Fruit fly (Drosophila melanogaster) whole organism, prepupa: ENCODE results near the gene Mst84Dd.

Experiments used
- Blimp-1 ChIP-seq: fragments of 200-800 bp; sonication (Bioruptor generic); optimal IDR thresholded peaks from 3 replicates; lab custom pipeline; 2017; ENCODE audit warnings: missing biosample characterization, missing genetic modification characterization, mild to moderate bottlenecking, moderate library complexity, missing genetic modification reagents
- CG10669 ChIP-seq: fragments of 200-800 bp; sonication (Bioruptor generic); optimal IDR thresholded peaks from 3 replicates; lab custom pipeline; 2018; ENCODE audit warnings: missing biosample characterization, mild to moderate bottlenecking, missing genetic modification characterization, moderate library complexity
- CG11902 ChIP-seq: fragments of 200-800 bp; sonication (Bioruptor generic); optimal IDR thresholded peaks from 3 replicates; lab custom pipeline; 2016; ENCODE audit warnings: missing biosample characterization, missing genetic modification characterization
- CG15336 ChIP-seq: fragments of 200-800 bp; sonication (Bioruptor generic); IDR thresholded peaks from 2 replicates; pipeline ENCODE4 v1.3.6; 2022; ENCODE audit warnings: missing biosample characterization, missing genetic modification characterization
- CG34406 ChIP-seq: fragments of 200-800 bp; sonication (Bioruptor generic); optimal IDR thresholded peaks from 3 replicates; lab custom pipeline; 2016; ENCODE audit warnings: missing biosample characterization, missing genetic modification characterization
- CG6854 ChIP-seq: fragments of 200-800 bp; sonication (Bioruptor generic); optimal IDR thresholded peaks from 2 replicates; lab custom pipeline; 2017; ENCODE audit warnings: missing biosample characterization, mild to moderate bottlenecking, missing genetic modification characterization
- CG8632 ChIP-seq: fragments of 200-800 bp; sonication (Bioruptor generic); optimal IDR thresholded peaks from 3 replicates; lab custom pipeline; 2016; ENCODE audit warnings: missing biosample characterization, missing genetic modification characterization
- Hr38 ChIP-seq: sonication (Bioruptor generic); optimal IDR thresholded peaks from 2 replicates; lab custom pipeline; 2016; ENCODE audit warnings: missing biosample characterization, missing genetic modification characterization
- Lpt ChIP-seq: fragments of 200-800 bp; sonication (Bioruptor generic); optimal IDR thresholded peaks from 3 replicates; lab custom pipeline; 2016; ENCODE audit warnings: missing biosample characterization, missing genetic modification characterization
- Met ChIP-seq: fragments of 200-800 bp; sonication (Bioruptor generic); optimal IDR thresholded peaks from 3 replicates; lab custom pipeline; 2016; ENCODE audit warnings: missing biosample characterization, missing genetic modification characterization
- Sox102F ChIP-seq: fragments of 200-800 bp; sonication (Bioruptor generic); optimal IDR thresholded peaks from 2 replicates; lab custom pipeline; 2016; ENCODE audit warnings: missing biosample characterization, mild to moderate bottlenecking, missing genetic modification characterization
- dac ChIP-seq: fragments of 200-800 bp; sonication (Bioruptor generic); optimal IDR thresholded peaks from 2 replicates; lab custom pipeline; 2017; ENCODE audit warnings: missing biosample characterization, mild to moderate bottlenecking, missing genetic modification characterization
- fd59A ChIP-seq: fragments of 200-800 bp; sonication (Bioruptor generic); optimal IDR thresholded peaks from 2 replicates; lab custom pipeline; 2017; ENCODE audit warnings: missing biosample characterization, mild to moderate bottlenecking, missing genetic modification characterization, missing genetic modification reagents
- salr ChIP-seq, 2 experiments: fragments of 200-800 bp; sonication (Bioruptor generic); optimal IDR thresholded peaks; 3 replicates each; lab custom pipeline; 2016 to 2018; ENCODE audit warnings: missing biosample characterization in 2 of 2, missing genetic modification characterization in 2 of 2, mild to moderate bottlenecking in 1 of 2
- spab ChIP-seq: fragments of 200-800 bp; sonication (Bioruptor generic); optimal IDR thresholded peaks from 2 replicates; lab custom pipeline; 2017; ENCODE audit warnings: missing biosample characterization, mild to moderate bottlenecking, missing genetic modification characterization, missing genetic modification reagents
- vri ChIP-seq: fragments of 200-800 bp; sonication (Bioruptor generic); optimal IDR thresholded peaks from 3 replicates; lab custom pipeline; 2016; ENCODE audit warnings: missing biosample characterization, mild to moderate bottlenecking, missing genetic modification characterization

Gene Mst84Dd

dm6 chr3R:7326200-7326599 lies 37.4 kb downstream of the Mst84Dd start (continued):
- TF ChIP-seq spab (GFP tag; lab: Kevin White, UChicago) (peak; percentile 22), CG6854 (GFP tag; lab: Kevin White, UChicago) (no peak), CG15336 (no peak), Lpt (peak; percentile 13), CG10669 (peak; percentile 13), dac (GFP tag; lab: Kevin White, UChicago) (no peak), salr (GFP tag; optimal IDR thresholded peaks at IDR 0.05; lab: Kevin White, UChicago) (peak in 1 of 2 experiments; percentile 25)

dm6 chr3R:7322549-7322948 lies 41.0 kb downstream of the Mst84Dd start:
- TF ChIP-seq Met (GFP tag; lab: Kevin White, UChicago) (no peak), CG6854 (GFP tag; lab: Kevin White, UChicago) (peak; percentile 70), Sox102F (GFP tag; lab: Kevin White, UChicago) (peak; percentile 35), Blimp-1 (peak; percentile 8), vri (GFP tag; lab: Kevin White, UChicago) (peak; percentile 79)
- TF ChIP-seq, all 60 proteins: peak for 4

dm6 chr3R:7317107-7317506 lies 46.5 kb downstream of the Mst84Dd start, which contains the start of gene CG10029:
TSS of gene CG10029 (minus strand) at chr3R:7317207.
- TF ChIP-seq fd59A (GFP tag; lab: Kevin White, UChicago) (no peak), spab (GFP tag; lab: Kevin White, UChicago) (no peak), CG10669 (no peak), dac (GFP tag; lab: Kevin White, UChicago) (no peak), CG34406 (GFP tag; lab: Kevin White, UChicago) (no peak), Hr38 (GFP tag; lab: Kevin White, UChicago) (no peak), Sox102F (GFP tag; lab: Kevin White, UChicago) (no peak), CG8632 (GFP tag; lab: Kevin White, UChicago) (no peak), CG11902 (GFP tag; lab: Kevin White, UChicago) (no peak)
